Worm (Caenorhabditis elegans) whole organism, L4/young adult: ENCODE data around the gene twk-3.

ENCODE experiments used
- W03F9.2 ChIP-seq: fragments of 150-350 bp; optimal IDR thresholded peaks from 2 replicates; lab custom pipeline; 2014; ENCODE audit warnings: missing biosample characterization, missing genetic modification characterization
- dao-5 ChIP-seq: sonication (generic microtip); optimal IDR thresholded peaks from 2 replicates; lab custom pipeline; 2016; ENCODE audit warnings: missing genotype, missing genetic modification characterization, moderate library complexity, missing compliant biosample characterization
- him-1 ChIP-seq: sonication (generic microtip); optimal IDR thresholded peaks from 2 replicates; lab custom pipeline; 2016; ENCODE audit warnings: missing genotype, missing genetic modification reagents, missing genetic modification characterization, missing compliant biosample characterization

DNA sequence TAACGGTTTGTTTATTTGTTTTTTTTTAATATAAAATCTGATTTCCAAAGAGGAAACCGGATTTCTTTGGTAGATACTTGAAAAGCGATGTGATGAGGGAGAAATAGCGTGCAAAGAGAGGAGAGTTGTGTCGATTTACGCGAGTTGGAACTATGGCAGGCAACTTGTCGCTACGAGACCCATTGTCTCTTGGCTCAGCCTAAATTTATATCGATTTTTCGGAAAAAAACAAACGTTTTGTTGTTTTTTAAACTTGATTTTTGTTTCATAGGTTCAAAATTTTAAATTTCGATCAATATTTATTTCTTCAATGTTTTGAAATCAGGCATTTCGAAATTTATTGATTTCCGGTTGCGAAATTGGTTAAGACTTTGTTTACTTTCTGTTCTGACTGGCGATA lies 3.9 kb upstream of the twk-3 start, which contains the start of gene M110.3:
- no peak for TF ChIP-seq dao-5 (tag; lab: Kevin White, UChicago)
- no peak for TF ChIP-seq him-1
- peak; percentile 45 for TF ChIP-seq W03F9.2
